Worm (Caenorhabditis elegans): ENCODE data around the gene spdl-1.

The spdl-1 gene

DNA sequence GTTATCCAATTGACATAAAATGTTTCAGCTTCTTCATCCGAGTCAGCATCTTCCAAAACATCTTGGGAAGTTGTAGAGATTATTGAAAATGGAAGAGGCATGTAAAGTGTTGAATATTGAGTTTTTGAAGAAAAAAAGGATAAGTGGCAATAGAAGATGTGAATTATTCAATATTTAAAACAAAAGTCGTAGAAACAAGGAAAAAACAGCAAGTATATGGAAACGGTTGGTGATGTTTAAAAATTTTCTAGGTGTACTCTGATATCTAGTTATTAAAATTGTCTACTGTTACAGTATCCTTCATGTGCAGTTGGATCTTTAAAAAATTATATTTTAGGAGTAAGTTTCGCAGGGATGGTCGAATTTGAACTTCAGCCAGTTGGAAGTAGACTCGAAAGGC, 9.4 kb upstream of the spdl-1 start, which contains the start of gene C06A8.8:
Gene C06A8.8, minus strand, starts transcription at position 101 of the 400 bp plus-strand sequence.
- TF ChIP-seq efl-3 (GFP tag; optimal IDR thresholded peaks at IDR 0.05) (no peak), egl-27 (tag; optimal IDR thresholded peaks at IDR 0.05) (no peak)

DNA sequence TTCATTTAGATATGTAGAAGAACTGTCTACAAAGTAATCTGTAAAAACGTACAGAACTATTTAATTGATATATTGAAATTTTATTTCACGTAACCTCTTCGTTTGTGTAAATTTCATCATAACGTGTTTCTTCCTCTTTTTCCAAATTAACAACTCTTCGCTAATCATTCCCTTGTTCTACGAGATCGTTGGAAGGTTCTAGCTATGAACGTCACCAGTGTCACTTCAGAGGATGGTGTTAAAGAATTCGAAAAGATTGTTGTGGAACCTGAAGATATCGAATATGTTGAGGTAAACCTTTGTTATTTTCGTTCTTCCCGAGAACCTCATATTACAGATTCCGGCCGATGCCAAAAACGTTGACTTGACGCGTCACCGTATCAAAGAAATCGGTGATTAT, 9.0 kb upstream of the spdl-1 start, which contains the start of gene C06A8.6:
Gene C06A8.6, plus strand, starts transcription at position 89 of the 400 bp plus-strand sequence.
- TF ChIP-seq hlh-4 (tag; optimal IDR thresholded peaks at IDR 0.05) (no peak), C04F5.9 (tag; optimal IDR thresholded peaks at IDR 0.05) (no peak), nhr-237 (tag; optimal IDR thresholded peaks at IDR 0.05) (no peak), dsc-1 (tag; optimal IDR thresholded peaks at IDR 0.05) (no peak), nhr-12 (tag; optimal IDR thresholded peaks at IDR 0.05) (no peak), F16B12.6 (tag; optimal IDR thresholded peaks at IDR 0.05) (no peak), ceh-8 (GFP tag; optimal IDR thresholded peaks at IDR 0.05) (no peak), xbp-1 (tag; optimal IDR thresholded peaks at IDR 0.05) (no peak), grh-1 (GFP tag; IDR thresholded peaks at IDR 0.05) (no peak), jun-1 (tag; optimal IDR thresholded peaks at IDR 0.05) (no peak), rnt-1 (tag; optimal IDR thresholded peaks at IDR 0.05) (no peak), swsn-7 (tag; optimal IDR thresholded peaks at IDR 0.05) (no peak), lsy-2 (tag; optimal IDR thresholded peaks at IDR 0.05) (no peak), blmp-1 (tag; optimal IDR thresholded peaks at IDR 0.05) (no peak), lin-15B (tag; optimal IDR thresholded peaks at IDR 0.05) (no peak), nhr-19 (GFP tag; conservative IDR thresholded peaks at IDR 0.05) (no peak), unc-30 (tag; optimal IDR thresholded peaks at IDR 0.05) (no peak), tlp-1 (tag; optimal IDR thresholded peaks at IDR 0.05) (no peak), nhr-84 (tag; optimal IDR thresholded peaks at IDR 0.05) (no peak)

DNA sequence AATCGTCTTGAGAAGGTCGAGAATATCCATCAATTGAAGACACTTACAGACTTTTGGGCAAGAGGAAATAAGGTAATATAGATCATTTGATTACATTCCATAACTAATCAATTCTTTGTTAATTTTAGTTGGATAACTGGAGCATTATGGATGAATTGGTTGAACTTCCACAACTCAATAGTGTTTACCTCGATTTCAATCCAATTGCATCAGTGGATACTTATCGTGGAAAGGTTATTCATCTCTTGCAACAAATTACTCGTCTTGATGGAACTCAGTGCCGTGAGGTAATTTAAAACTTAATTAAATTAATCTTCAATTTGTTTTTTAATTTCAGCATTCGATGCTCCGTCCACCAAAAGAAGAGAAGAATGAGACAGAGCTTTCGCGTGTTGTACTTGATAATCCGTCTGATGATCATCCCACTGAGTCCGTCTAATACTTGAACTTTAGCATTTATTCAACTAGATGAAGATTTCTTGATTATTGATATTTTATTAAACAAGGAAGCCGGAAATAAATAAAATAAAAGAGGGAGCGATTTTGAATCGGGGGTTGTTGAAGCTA, 7.9 kb upstream of the spdl-1 start:
- TF ChIP-seq blmp-1 (tag; optimal IDR thresholded peaks at IDR 0.05) (peak; percentile 0), nhr-19 (GFP tag; conservative IDR thresholded peaks at IDR 0.05) (no peak), nhr-90 (tag; optimal IDR thresholded peaks at IDR 0.05; ENCODE audit: poor library complexity) (peak; percentile 40), nhr-47 (tag; optimal IDR thresholded peaks at IDR 0.05) (peak; percentile 24)

DNA sequence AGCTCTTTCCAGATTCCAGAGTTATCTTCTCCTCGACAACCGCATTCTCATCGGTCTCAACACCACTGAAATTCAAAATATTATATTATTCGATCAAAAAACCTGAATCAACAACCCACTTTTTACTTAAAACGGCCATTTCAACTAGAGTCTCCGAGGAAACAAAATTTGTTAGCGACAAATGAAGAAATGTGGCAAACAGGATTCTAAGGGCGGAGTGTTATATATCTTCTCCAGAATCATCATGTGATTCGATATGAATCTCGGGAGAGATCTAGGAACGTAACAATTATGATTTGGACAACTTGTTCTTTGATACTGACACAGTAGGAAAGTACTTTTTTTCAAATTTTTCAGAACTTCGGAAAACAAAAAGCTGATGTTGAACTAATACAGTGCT, 5.1 kb upstream of the spdl-1 start:
- TF ChIP-seq mef-2 (tag; optimal IDR thresholded peaks at IDR 0.05) (no peak), snpc-4 (tag; optimal IDR thresholded peaks at IDR 0.05) (no peak), nhr-85 (tag) (peak; percentile 70), lin-14 (GFP tag; optimal IDR thresholded peaks at IDR 0.05) (no peak), snu-23 (GFP tag; optimal IDR thresholded peaks at IDR 0.05) (no peak), efl-1 (optimal IDR thresholded peaks at IDR 0.05) (no peak), efl-1 (GFP tag; optimal IDR thresholded peaks at IDR 0.05 in 1 of 2) (peak in 1 of 2 experiments; percentile 39), blmp-1 (tag; optimal IDR thresholded peaks at IDR 0.05) (peak; percentile 38), ces-1 (GFP tag; optimal IDR thresholded peaks at IDR 0.05) (no peak), hpl-2 (GFP tag; optimal IDR thresholded peaks at IDR 0.05) (no peak), isw-1 (GFP tag; IDR thresholded peaks at IDR 0.05) (no peak), unc-30 (tag; optimal IDR thresholded peaks at IDR 0.05) (no peak)

DNA sequence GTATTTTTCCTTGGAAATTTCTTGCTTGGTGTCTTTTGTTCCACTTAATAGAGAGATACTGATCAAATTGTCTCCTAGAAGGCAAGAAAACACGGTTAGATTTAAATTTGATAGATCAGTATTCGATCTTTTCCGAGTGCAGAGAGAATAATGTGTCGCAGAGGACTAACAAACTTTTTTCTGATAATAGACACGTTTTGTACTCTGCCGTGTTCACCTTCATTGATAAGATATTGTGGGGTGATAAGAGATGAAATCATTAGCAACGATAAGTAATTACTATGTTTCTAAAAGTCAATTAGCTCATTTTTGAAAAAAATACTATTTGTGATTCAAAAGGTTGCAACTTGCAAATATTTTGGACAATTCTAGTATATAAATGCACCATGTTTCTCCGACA, 4.7 kb upstream of the spdl-1 start:
- TF ChIP-seq snu-23 (GFP tag; optimal IDR thresholded peaks at IDR 0.05) (peak; percentile 2), pqm-1 (tag; optimal IDR thresholded peaks at IDR 0.05) (peak; percentile 29), nhr-90 (tag; optimal IDR thresholded peaks at IDR 0.05; ENCODE audit: poor library complexity) (peak; percentile 24), fkh-8 (tag; optimal IDR thresholded peaks at IDR 0.05) (no peak), lin-14 (GFP tag; optimal IDR thresholded peaks at IDR 0.05) (peak; percentile 49), tlp-1 (tag; optimal IDR thresholded peaks at IDR 0.05) (peak; percentile 14), blmp-1 (tag; optimal IDR thresholded peaks at IDR 0.05) (peak; percentile 34), elt-2 (tag; optimal IDR thresholded peaks at IDR 0.05) (peak; percentile 75), grh-1 (GFP tag; IDR thresholded peaks at IDR 0.05) (0 out of 2 replicates have a peak, but pooled peaks have one; percentile 15), lsy-2 (tag; optimal IDR thresholded peaks at IDR 0.05) (no peak), elt-3 (tag; optimal IDR thresholded peaks at IDR 0.05) (peak; percentile 29 to 97 (median 86)), nhr-20 (tag; optimal IDR thresholded peaks at IDR 0.05) (peak; percentile 16), nhr-84 (tag; optimal IDR thresholded peaks at IDR 0.05) (no peak)

Measured in whole organism, L1 larva.